Fruit fly (Drosophila melanogaster): ENCODE data around the gene CG5510.

The CG5510 gene

DNA sequence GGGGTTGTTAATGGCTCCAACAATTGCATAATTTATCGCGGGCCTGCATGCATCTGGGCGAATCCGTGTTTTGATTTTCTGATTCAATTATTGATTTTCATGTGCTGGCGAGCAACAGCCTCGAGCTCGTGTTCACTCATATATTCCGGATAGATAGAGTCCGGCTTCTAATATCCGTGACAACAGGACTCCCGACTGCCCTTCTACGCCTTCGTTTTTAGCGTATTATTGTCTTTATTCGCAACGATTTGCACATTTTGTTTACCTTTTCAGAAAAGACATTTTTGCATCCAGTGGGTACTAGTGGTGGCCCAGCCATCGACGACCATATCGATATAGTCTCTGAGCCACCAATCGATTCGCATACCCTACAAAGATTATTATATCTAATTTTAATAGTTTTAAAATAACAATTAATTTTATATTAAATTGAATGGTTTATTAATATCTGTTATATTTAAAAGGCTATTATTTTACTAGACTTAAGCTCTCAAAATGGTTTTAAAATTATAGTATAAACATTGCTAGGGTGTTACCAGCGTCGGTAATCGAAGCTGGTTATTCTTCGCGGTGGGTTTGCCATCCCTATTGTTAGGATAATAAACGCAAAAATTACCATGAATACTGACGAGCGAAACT is 8.1 kb downstream of the CG5510 start, which contains the start of the genes Myo95E and TBC1d7:
TSS of gene Myo95E (minus strand) at position 326 of the 639 bp plus-strand sequence.
TSS of gene TBC1d7 (plus strand) at position 555 of the 639 bp plus-strand sequence.
- no peak for TF ChIP-seq toe (GFP tag; optimal IDR thresholded peaks at IDR 0.05)
- no peak for TF ChIP-seq Hr96 (GFP tag; optimal IDR thresholded peaks at IDR 0.05)
- peak; percentile 88 for TF ChIP-seq bab1 (GFP tag; optimal IDR thresholded peaks at IDR 0.05)
- peak; percentile 50 for TF ChIP-seq tj (GFP tag; optimal IDR thresholded peaks at IDR 0.05)
- TF ChIP-seq Crg-1 (GFP tag; optimal IDR thresholded peaks at IDR 0.05) = peak; percentile 45
- TF ChIP-seq CG1620 (GFP tag; optimal IDR thresholded peaks at IDR 0.05) = peak; percentile 57
- peak; percentile 90 for TF ChIP-seq CG14711 (tag; optimal IDR thresholded peaks at IDR 0.05)
- no peak for TF ChIP-seq cnc (optimal IDR thresholded peaks at IDR 0.05)
- TF ChIP-seq cic (GFP tag; optimal IDR thresholded peaks at IDR 0.05) = peak; percentile 34
- peak; percentile 38 for TF ChIP-seq Clk (GFP tag; optimal IDR thresholded peaks at IDR 0.05)
- peak; percentile 75 for TF ChIP-seq Mnt (GFP tag; optimal IDR thresholded peaks at IDR 0.05)
- TF ChIP-seq CG11617 (GFP tag; optimal IDR thresholded peaks at IDR 0.05) = peak; percentile 86
- no peak for TF ChIP-seq CG5204 (GFP tag; optimal IDR thresholded peaks at IDR 0.05)
- TF ChIP-seq ovo (GFP tag; optimal IDR thresholded peaks at IDR 0.05) = peak; percentile 17
- peak; percentile 91 for TF ChIP-seq CG12768 (GFP tag; optimal IDR thresholded peaks at IDR 0.05)
- peak; percentile 82 for TF ChIP-seq pad (GFP tag; optimal IDR thresholded peaks at IDR 0.05)
- TF ChIP-seq CG7101 (tag; optimal IDR thresholded peaks at IDR 0.05) = peak; percentile 94
- TF ChIP-seq CG33017 (tag; optimal IDR thresholded peaks at IDR 0.05) = peak; percentile 91
- no peak for TF ChIP-seq kay (GFP tag; ENCODE audit: borderline replicate concordance)
- peak; percentile 83 for TF ChIP-seq CG7045 (GFP tag; optimal IDR thresholded peaks at IDR 0.05)

DNA sequence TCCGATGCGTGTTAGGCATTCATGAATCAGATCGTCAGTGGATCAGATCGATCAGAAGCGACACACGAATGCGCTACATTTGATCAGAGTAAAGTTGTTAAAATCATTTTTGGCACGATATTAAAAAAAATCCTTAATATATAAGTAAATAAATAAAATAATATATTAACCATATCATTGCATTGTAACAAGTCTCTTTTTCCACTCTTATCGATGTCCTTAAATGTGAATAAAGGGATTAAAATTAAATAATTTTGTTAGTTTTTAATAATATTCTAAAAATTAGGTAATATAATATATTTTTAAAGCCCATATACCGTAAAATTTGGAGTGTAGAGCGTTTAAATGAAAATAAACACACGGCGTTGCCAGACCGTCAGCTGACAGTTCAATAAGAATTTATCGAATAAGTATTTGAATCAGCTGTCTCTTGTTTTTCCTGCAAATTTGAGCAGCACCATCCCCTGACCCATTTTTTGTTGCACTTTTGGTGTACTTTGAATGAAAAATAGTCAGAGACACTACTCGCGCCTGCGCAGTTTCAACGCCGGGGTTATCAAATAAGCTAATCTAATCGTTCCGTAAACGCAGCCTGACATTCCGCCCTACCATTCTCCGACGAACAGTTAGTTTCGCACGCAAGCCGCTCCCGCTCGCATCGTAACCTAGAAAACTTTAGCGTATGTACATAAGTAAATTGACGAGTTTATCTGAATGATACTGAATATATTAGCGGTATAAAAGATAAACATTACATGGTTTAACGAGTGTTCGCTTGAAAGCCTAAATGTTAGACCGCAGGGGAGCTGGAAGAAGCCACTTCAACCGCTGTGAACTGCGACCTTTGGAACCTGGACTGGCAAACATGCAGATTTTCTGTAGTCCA is 17.2 kb downstream of the CG5510 start, which contains the start of the genes p38a and CG6178:
TSS of gene p38a (minus strand) at position 398 of the 886 bp plus-strand sequence.
TSS of gene CG6178 (plus strand) at position 424 of the 886 bp plus-strand sequence.
- no peak for TF ChIP-seq cnc (optimal IDR thresholded peaks at IDR 0.05)
- TF ChIP-seq CG7045 (GFP tag; optimal IDR thresholded peaks at IDR 0.05) = peak; percentile 97
- TF ChIP-seq ovo (GFP tag; optimal IDR thresholded peaks at IDR 0.05) = peak; percentile 80
- TF ChIP-seq toe (GFP tag; optimal IDR thresholded peaks at IDR 0.05) = peak; percentile 67
- peak; percentile 99 for TF ChIP-seq CG7101 (tag; optimal IDR thresholded peaks at IDR 0.05)
- peak; percentile 85 for TF ChIP-seq tj (GFP tag; optimal IDR thresholded peaks at IDR 0.05)
- peak; percentile 77 for TF ChIP-seq Mnt (GFP tag; optimal IDR thresholded peaks at IDR 0.05)
- TF ChIP-seq Hr96 (GFP tag; optimal IDR thresholded peaks at IDR 0.05) = peak; percentile 60
- peak; percentile 99 for TF ChIP-seq CG11617 (GFP tag; optimal IDR thresholded peaks at IDR 0.05)
- peak; percentile 73 for TF ChIP-seq cic (GFP tag; optimal IDR thresholded peaks at IDR 0.05)
- TF ChIP-seq CG1620 (GFP tag; optimal IDR thresholded peaks at IDR 0.05) = peak; percentile 59
- TF ChIP-seq pad (GFP tag; optimal IDR thresholded peaks at IDR 0.05) = peak; percentile 90
- TF ChIP-seq CG12768 (GFP tag; optimal IDR thresholded peaks at IDR 0.05) = peak; percentile 97
- peak; percentile 96 for TF ChIP-seq CG14711 (tag; optimal IDR thresholded peaks at IDR 0.05)
- TF ChIP-seq Clk (GFP tag; optimal IDR thresholded peaks at IDR 0.05) = peak; percentile 75
- TF ChIP-seq Crg-1 (GFP tag; optimal IDR thresholded peaks at IDR 0.05) = peak; percentile 71
- no peak for TF ChIP-seq kay (GFP tag; ENCODE audit: borderline replicate concordance)
- TF ChIP-seq bab1 (GFP tag; optimal IDR thresholded peaks at IDR 0.05) = peak; percentile 97
- TF ChIP-seq CG5204 (GFP tag; optimal IDR thresholded peaks at IDR 0.05) = peak; percentile 79
- TF ChIP-seq CG33017 (tag; optimal IDR thresholded peaks at IDR 0.05) = peak; percentile 97

DNA sequence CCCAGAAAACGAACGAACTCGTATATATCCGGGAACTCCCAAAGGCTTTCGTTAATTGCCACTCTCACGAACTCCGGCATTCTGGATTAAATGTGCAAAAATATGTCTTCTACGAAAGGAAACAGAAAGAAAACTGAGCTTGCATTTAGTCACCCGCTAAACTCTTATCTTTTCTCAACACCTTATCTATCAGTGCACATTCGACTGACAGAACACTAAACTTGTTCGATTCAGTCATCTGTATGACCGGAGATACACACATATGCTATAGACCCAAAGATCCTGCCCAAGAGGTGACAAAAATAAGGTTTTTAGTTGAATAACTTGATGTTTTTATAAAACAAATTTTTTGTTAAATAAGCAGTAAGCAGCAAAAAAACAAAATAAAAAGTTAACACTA is 19.3 kb downstream of the CG5510 start, which contains the start of gene p38c:
TSS of gene p38c (minus strand) at position 101 of the 400 bp plus-strand sequence.
- no peak for TF ChIP-seq cnc (optimal IDR thresholded peaks at IDR 0.05)
- no peak for TF ChIP-seq CG7045 (GFP tag; optimal IDR thresholded peaks at IDR 0.05)
- TF ChIP-seq cic (GFP tag; optimal IDR thresholded peaks at IDR 0.05) = no peak
- no peak for TF ChIP-seq CG11617 (GFP tag; optimal IDR thresholded peaks at IDR 0.05)
- TF ChIP-seq Crg-1 (GFP tag; optimal IDR thresholded peaks at IDR 0.05) = no peak
- TF ChIP-seq bab1 (GFP tag; optimal IDR thresholded peaks at IDR 0.05) = no peak
- TF ChIP-seq Clk (GFP tag; optimal IDR thresholded peaks at IDR 0.05) = no peak
- no peak for TF ChIP-seq CG7101 (tag; optimal IDR thresholded peaks at IDR 0.05)
- no peak for TF ChIP-seq Mnt (GFP tag; optimal IDR thresholded peaks at IDR 0.05)
- no peak for TF ChIP-seq CG33017 (tag; optimal IDR thresholded peaks at IDR 0.05)
- no peak for TF ChIP-seq CG5204 (GFP tag; optimal IDR thresholded peaks at IDR 0.05)
- TF ChIP-seq Hr96 (GFP tag; optimal IDR thresholded peaks at IDR 0.05) = no peak

DNA sequence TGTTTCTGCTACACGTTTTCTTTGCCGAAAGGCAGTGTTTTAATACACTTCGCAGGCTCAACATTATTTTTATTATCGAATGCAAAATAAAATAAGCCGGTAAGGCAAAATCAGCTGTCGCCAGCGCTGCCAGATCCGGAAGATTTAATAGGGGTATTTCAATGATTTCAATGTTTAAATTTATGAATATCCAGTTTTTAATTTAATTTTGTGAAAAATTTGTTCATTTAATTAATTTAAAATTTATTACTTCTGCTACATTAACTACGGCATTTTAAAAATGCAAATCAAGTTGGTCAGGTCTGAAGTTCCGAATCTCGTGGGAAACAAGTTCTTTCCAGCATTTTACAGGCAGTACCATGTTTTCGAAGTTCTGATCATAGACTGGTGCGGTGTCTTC is 20.5 kb downstream of the CG5510 start, which contains the start of gene Slimp:
TSS of gene Slimp (minus strand) at position 130 of the 400 bp plus-strand sequence.
- TF ChIP-seq CG7101 (tag; optimal IDR thresholded peaks at IDR 0.05) (peak; percentile 23), Crg-1 (GFP tag; optimal IDR thresholded peaks at IDR 0.05) (peak; percentile 16), CG5204 (GFP tag; optimal IDR thresholded peaks at IDR 0.05) (peak; percentile 66), bab1 (GFP tag; optimal IDR thresholded peaks at IDR 0.05) (peak; percentile 31), pad (GFP tag; optimal IDR thresholded peaks at IDR 0.05) (peak; percentile 3), Hr96 (GFP tag; optimal IDR thresholded peaks at IDR 0.05) (no peak), CG1620 (GFP tag; optimal IDR thresholded peaks at IDR 0.05) (peak; percentile 7), cic (GFP tag; optimal IDR thresholded peaks at IDR 0.05) (no peak), ovo (GFP tag; optimal IDR thresholded peaks at IDR 0.05) (no peak), kay (GFP tag; ENCODE audit: borderline replicate concordance) (no peak), CG12768 (GFP tag; optimal IDR thresholded peaks at IDR 0.05) (peak; percentile 3), toe (GFP tag; optimal IDR thresholded peaks at IDR 0.05) (peak; percentile 60), Clk (GFP tag; optimal IDR thresholded peaks at IDR 0.05) (no peak), CG14711 (tag; optimal IDR thresholded peaks at IDR 0.05) (peak; percentile 18), CG7045 (GFP tag; optimal IDR thresholded peaks at IDR 0.05) (no peak), CG11617 (GFP tag; optimal IDR thresholded peaks at IDR 0.05) (peak; percentile 61), cnc (optimal IDR thresholded peaks at IDR 0.05) (no peak), Mnt (GFP tag; optimal IDR thresholded peaks at IDR 0.05) (peak; percentile 18), tj (GFP tag; optimal IDR thresholded peaks at IDR 0.05) (no peak), CG33017 (tag; optimal IDR thresholded peaks at IDR 0.05) (peak; percentile 22)

All from whole organism, adult.